Worm (Caenorhabditis elegans) whole organism, L1 larva: ENCODE data around the gene rla-2.
A peak's percentile ranks its signal among the peaks of the same experiment; 100 is the strongest.

Source experiments
- F16B12.6 ChIP-seq: fragments of 150-350 bp; optimal IDR thresholded peaks from 2 replicates; lab custom pipeline; 2014; ENCODE audit warnings: missing biosample characterization, missing genetic modification characterization
- aha-1 ChIP-seq: fragments of 150-350 bp; optimal IDR thresholded peaks from 2 replicates; lab custom pipeline; 2014; ENCODE audit warnings: missing biosample characterization, missing genetic modification characterization
- alr-1 ChIP-seq: fragments of 200-800 bp; sonication (Bioruptor generic); optimal IDR thresholded peaks from 2 replicates; lab custom pipeline; 2018; ENCODE audit warnings: borderline replicate concordance, mild to moderate bottlenecking, missing genetic modification characterization, missing compliant biosample characterization
- ama-1 ChIP-seq: fragments of 150-350 bp; optimal IDR thresholded peaks from 2 replicates; lab custom pipeline; 2014
- blmp-1 ChIP-seq: fragments of 150-350 bp; optimal IDR thresholded peaks from 2 replicates; lab custom pipeline; 2014; ENCODE audit warnings: missing biosample characterization, missing genetic modification characterization
- ceh-63 ChIP-seq: fragments of 200-800 bp; sonication (Bioruptor generic); optimal IDR thresholded peaks from 2 replicates; lab custom pipeline; 2018; ENCODE audit warnings: mild to moderate bottlenecking, missing genetic modification characterization, missing compliant biosample characterization
- ceh-88 ChIP-seq: fragments of 200-800 bp; sonication (Bioruptor generic); IDR thresholded peaks from 2 replicates; pipeline ENCODE4 v1.3.6; 2022; ENCODE audit warnings: missing genetic modification characterization, missing compliant biosample characterization
- ceh-90 ChIP-seq: sonication (generic microtip); optimal IDR thresholded peaks from 2 replicates; lab custom pipeline; 2016; ENCODE audit warnings: missing genetic modification characterization, missing compliant biosample characterization
- dsc-1 ChIP-seq: sonication (generic microtip); optimal IDR thresholded peaks from 2 replicates; lab custom pipeline; 2016; ENCODE audit warnings: mild to moderate bottlenecking, missing genetic modification characterization, missing compliant biosample characterization
- efl-1 ChIP-seq, 4 experiments: fragments of 150-350 bp; optimal IDR thresholded peaks in 3 of 4; peaks in 1 of 4; 1 replicate in 1 of 4; 2 replicates in 3 of 4; lab custom pipeline; 2014; ENCODE audit warnings: missing biosample characterization in 2 of 4, missing genetic modification characterization in 2 of 4, missing genetic modification reagents in 2 of 4
- efl-3 ChIP-seq: fragments of 200-800 bp; sonication (Bioruptor generic); optimal IDR thresholded peaks from 2 replicates; lab custom pipeline; 2018; ENCODE audit warnings: mild to moderate bottlenecking, missing genetic modification characterization, missing compliant biosample characterization
- egl-13 ChIP-seq: sonication (generic microtip); optimal IDR thresholded peaks from 2 replicates; lab custom pipeline; 2016; ENCODE audit warnings: missing genotype, missing genetic modification reagents, missing genetic modification characterization, missing compliant biosample characterization
- elt-2 ChIP-seq: sonication (generic microtip); optimal IDR thresholded peaks from 2 replicates; lab custom pipeline; 2016; ENCODE audit warnings: missing genetic modification characterization, mild to moderate bottlenecking, inconsistent platforms, missing compliant biosample characterization, missing genetic modification reagents
- elt-3 ChIP-seq, 6 experiments: fragments of 150-350 bp in 1 of 6; sonication (generic microtip); optimal IDR thresholded peaks; 2 replicates each; lab custom pipeline; 2017 to 2018; ENCODE audit warnings: missing biosample characterization in 6 of 6, missing genetic modification characterization in 6 of 6, inconsistent platforms in 1 of 6
- ets-5 ChIP-seq: fragments of 200-800 bp; sonication (Bioruptor generic); IDR thresholded peaks from 2 replicates; pipeline ENCODE4 v1.3.6; 2022; ENCODE audit warnings: missing genetic modification characterization, missing compliant biosample characterization
- fkh-8 ChIP-seq: sonication (generic microtip); optimal IDR thresholded peaks from 2 replicates; lab custom pipeline; 2016; ENCODE audit warnings: mild to moderate bottlenecking, missing genetic modification characterization, missing compliant biosample characterization
- fos-1 ChIP-seq: fragments of 150-350 bp; optimal IDR thresholded peaks from 2 replicates; lab custom pipeline; 2014; ENCODE audit warnings: missing biosample characterization, missing genetic modification characterization
- grh-1 ChIP-seq: fragments of 200-800 bp; sonication (Bioruptor generic); IDR thresholded peaks from 2 replicates; pipeline ENCODE4 v1.3.6; 2022; ENCODE audit warnings: missing genetic modification reagents, missing genetic modification characterization, missing compliant biosample characterization
- hlh-17 ChIP-seq: fragments of 200-800 bp; sonication (Bioruptor generic); optimal IDR thresholded peaks from 2 replicates; lab custom pipeline; 2018; ENCODE audit warnings: missing genetic modification characterization, mild to moderate bottlenecking, missing compliant biosample characterization, moderate library complexity, borderline replicate concordance
- hlh-4 ChIP-seq: sonication (generic microtip); optimal IDR thresholded peaks from 2 replicates; lab custom pipeline; 2016; ENCODE audit warnings: mild to moderate bottlenecking, missing genetic modification characterization, missing compliant biosample characterization
- irx-1 ChIP-seq: sonication (generic microtip); optimal IDR thresholded peaks from 2 replicates; lab custom pipeline; 2016; ENCODE audit warnings: missing genetic modification characterization, missing compliant biosample characterization
- isw-1 ChIP-seq: fragments of 200-800 bp; sonication (Bioruptor generic); IDR thresholded peaks from 2 replicates; pipeline ENCODE4 v1.3.6; 2022; ENCODE audit warnings: missing genetic modification characterization, missing compliant biosample characterization
- jun-1 ChIP-seq: fragments of 150-350 bp; optimal IDR thresholded peaks from 2 replicates; lab custom pipeline; 2014; ENCODE audit warnings: missing biosample characterization, missing genetic modification reagents, missing genetic modification characterization
- lin-35 ChIP-seq, 2 experiments: fragments of 150-350 bp; optimal IDR thresholded peaks; 2 replicates each; lab custom pipeline; 2014; ENCODE audit warnings: missing biosample characterization in 2 of 2, missing genetic modification characterization in 2 of 2, missing genetic modification reagents in 2 of 2
- lin-39 ChIP-seq: fragments of 150-350 bp; optimal IDR thresholded peaks from 2 replicates; lab custom pipeline; 2014; ENCODE audit warnings: missing biosample characterization, missing genetic modification reagents, missing genetic modification characterization
- lir-3 ChIP-seq: sonication (generic microtip); optimal IDR thresholded peaks from 2 replicates; lab custom pipeline; 2016; ENCODE audit warnings: mild to moderate bottlenecking, missing genetic modification characterization, moderate library complexity, missing compliant biosample characterization; ENCODE audit not compliant: poor library complexity
- mab-9 ChIP-seq: fragments of 200-800 bp; sonication (Bioruptor generic); IDR thresholded peaks from 2 replicates; pipeline ENCODE4 v1.3.6; 2022; ENCODE audit warnings: missing genetic modification reagents, missing genetic modification characterization, missing compliant biosample characterization
- mdl-1 ChIP-seq, 2 experiments: fragments of 150-350 bp; optimal IDR thresholded peaks; 2 replicates each; lab custom pipeline; 2014 to 2017; ENCODE audit warnings: missing biosample characterization in 2 of 2, missing genetic modification characterization in 2 of 2, inconsistent platforms in 1 of 2
- nhr-12 ChIP-seq: sonication (generic microtip); optimal IDR thresholded peaks from 2 replicates; lab custom pipeline; 2017; ENCODE audit warnings: missing biosample characterization, missing genetic modification characterization
- nhr-20 ChIP-seq: sonication (generic microtip); optimal IDR thresholded peaks from 2 replicates; lab custom pipeline; 2016; ENCODE audit warnings: mild to moderate bottlenecking, missing genetic modification characterization, missing compliant biosample characterization
- nhr-237 ChIP-seq: fragments of 150-350 bp; optimal IDR thresholded peaks from 2 replicates; lab custom pipeline; 2014; ENCODE audit warnings: missing biosample characterization, missing genetic modification characterization
- nhr-28 ChIP-seq: fragments of 150-350 bp; optimal IDR thresholded peaks from 2 replicates; lab custom pipeline; 2014; ENCODE audit warnings: missing biosample characterization, missing genetic modification characterization
- nhr-71 ChIP-seq: sonication (generic microtip); optimal IDR thresholded peaks from 2 replicates; lab custom pipeline; 2016; ENCODE audit warnings: mild to moderate bottlenecking, missing genetic modification characterization, moderate library complexity, missing compliant biosample characterization
- nhr-76 ChIP-seq: sonication (generic microtip); optimal IDR thresholded peaks from 2 replicates; lab custom pipeline; 2017; ENCODE audit warnings: missing biosample characterization, missing genetic modification characterization
- nhr-77 ChIP-seq: fragments of 150-350 bp; optimal IDR thresholded peaks from 2 replicates; lab custom pipeline; 2014; ENCODE audit warnings: missing biosample characterization, missing genetic modification characterization
- nhr-85 ChIP-seq: sonication (generic microtip); peaks from one replicate; lab custom pipeline; 2016; ENCODE audit warnings: missing genetic modification characterization, inconsistent platforms, missing compliant biosample characterization
- nhr-90 ChIP-seq: sonication (generic microtip); optimal IDR thresholded peaks from 2 replicates; lab custom pipeline; 2016; ENCODE audit warnings: mild to moderate bottlenecking, missing genetic modification characterization, missing compliant biosample characterization; ENCODE audit not compliant: poor library complexity
- pag-3 ChIP-seq: sonication (generic microtip); optimal IDR thresholded peaks from 2 replicates; lab custom pipeline; 2017; ENCODE audit warnings: missing genetic modification characterization, mild to moderate bottlenecking, missing compliant biosample characterization, antibody characterized with exemption, borderline replicate concordance; ENCODE audit not compliant: insufficient read depth
- skn-1 ChIP-seq: fragments of 150-350 bp; optimal IDR thresholded peaks from 2 replicates; lab custom pipeline; 2014; ENCODE audit warnings: missing biosample characterization, missing genetic modification characterization
- snpc-4 ChIP-seq: fragments of 150-350 bp; optimal IDR thresholded peaks from 2 replicates; lab custom pipeline; 2014; ENCODE audit warnings: missing biosample characterization, missing genetic modification characterization
- snu-23 ChIP-seq: sonication (generic microtip); optimal IDR thresholded peaks from 2 replicates; lab custom pipeline; 2016; ENCODE audit warnings: missing genetic modification characterization, missing compliant biosample characterization
- swsn-7 ChIP-seq: sonication (generic microtip); optimal IDR thresholded peaks from 2 replicates; lab custom pipeline; 2016; ENCODE audit warnings: missing genetic modification characterization, missing compliant biosample characterization
- unc-86 ChIP-seq: sonication (generic microtip); optimal IDR thresholded peaks from 2 replicates; lab custom pipeline; 2016; ENCODE audit warnings: missing genetic modification characterization, missing compliant biosample characterization
- xbp-1 ChIP-seq: sonication (generic microtip); optimal IDR thresholded peaks from 2 replicates; lab custom pipeline; 2016; ENCODE audit warnings: missing genetic modification characterization, missing compliant biosample characterization
- zag-1 ChIP-seq: fragments of 150-350 bp; optimal IDR thresholded peaks from 2 replicates; lab custom pipeline; 2014; ENCODE audit warnings: missing biosample characterization, missing genetic modification characterization
- zip-4 ChIP-seq: fragments of 200-800 bp; sonication (Bioruptor generic); optimal IDR thresholded peaks from 2 replicates; lab custom pipeline; 2018; ENCODE audit warnings: mild to moderate bottlenecking, missing genetic modification characterization, moderate library complexity, missing compliant biosample characterization
- ztf-4 ChIP-seq: fragments of 150-350 bp; optimal IDR thresholded peaks from 2 replicates; lab custom pipeline; 2014; ENCODE audit warnings: missing biosample characterization, missing genetic modification characterization

Gene rla-2

DNA sequence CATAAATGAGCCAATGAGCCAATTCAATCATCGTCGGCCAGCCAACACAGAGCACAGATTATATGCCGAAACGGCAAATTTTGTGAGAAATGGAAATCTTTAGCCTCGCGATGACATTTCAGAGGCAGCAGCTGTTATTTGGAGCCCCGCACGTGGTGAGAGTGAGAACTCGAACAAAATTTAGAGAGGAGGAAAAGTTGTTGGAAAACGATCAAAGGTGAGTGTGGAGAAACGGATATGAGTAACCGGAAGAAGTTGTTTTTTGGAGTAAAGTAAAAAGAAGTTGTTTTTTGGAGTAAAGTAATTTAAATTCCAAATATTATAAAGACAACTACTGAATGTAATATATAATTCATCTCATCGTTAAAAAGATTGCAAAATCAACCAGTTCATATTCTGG, 28.6 kb upstream of the rla-2 start, which contains the start of gene Y62E10A.13:
Gene Y62E10A.13 (minus strand): TSS at position 326 of the 400 bp plus-strand sequence.
- TF ChIP-seq blmp-1 (tag; lab: Kevin White, UChicago) (no peak), mdl-1 (tag; optimal IDR thresholded peaks at IDR 0.05; lab: Kevin White, UChicago) (peak in 1 of 2 experiments; percentile 17)

DNA sequence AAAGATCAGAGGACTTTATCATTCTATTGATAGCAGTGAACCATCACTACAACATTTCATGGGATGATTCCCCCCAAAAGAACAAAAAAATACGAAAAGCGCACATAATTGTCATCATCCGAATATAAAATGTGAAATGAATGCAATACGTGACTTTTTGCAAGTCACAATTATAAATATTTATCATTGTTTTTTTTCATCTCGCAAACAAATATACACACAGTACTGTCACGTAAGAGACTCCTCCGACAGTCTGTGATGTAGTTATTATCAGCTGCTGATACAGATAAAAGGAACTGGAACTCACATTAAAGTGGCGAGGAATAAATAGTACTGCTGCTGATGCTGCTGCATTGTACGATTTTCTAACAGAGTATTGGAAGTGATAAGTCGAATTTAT, 26.3 kb upstream of the rla-2 start:
- TF ChIP-seq lin-35 (GFP tag; optimal IDR thresholded peaks at IDR 0.05; lab: Kevin White, UChicago) (peak in 1 of 2 experiments; percentile 5), efl-1 (optimal IDR thresholded peaks at IDR 0.05; lab: Kevin White, UChicago) (no peak), efl-1 (GFP tag; optimal IDR thresholded peaks at IDR 0.05 in 1 of 2; lab: Kevin White, UChicago) (peak in 1 of 2 experiments; percentile 54), nhr-20 (tag; lab: Kevin White, UChicago) (peak; percentile 18), efl-3 (no peak), nhr-77 (tag; lab: Kevin White, UChicago) (no peak), isw-1 (no peak), irx-1 (tag; lab: Kevin White, UChicago) (no peak), nhr-90 (tag; lab: Kevin White, UChicago) (peak; percentile 32), ets-5 (GFP tag; lab: Robert Waterston, UW) (no peak), nhr-71 (peak; percentile 27), elt-2 (tag; lab: Kevin White, UChicago) (peak; percentile 80), ama-1 (lab: Kevin White, UChicago) (no peak)

DNA sequence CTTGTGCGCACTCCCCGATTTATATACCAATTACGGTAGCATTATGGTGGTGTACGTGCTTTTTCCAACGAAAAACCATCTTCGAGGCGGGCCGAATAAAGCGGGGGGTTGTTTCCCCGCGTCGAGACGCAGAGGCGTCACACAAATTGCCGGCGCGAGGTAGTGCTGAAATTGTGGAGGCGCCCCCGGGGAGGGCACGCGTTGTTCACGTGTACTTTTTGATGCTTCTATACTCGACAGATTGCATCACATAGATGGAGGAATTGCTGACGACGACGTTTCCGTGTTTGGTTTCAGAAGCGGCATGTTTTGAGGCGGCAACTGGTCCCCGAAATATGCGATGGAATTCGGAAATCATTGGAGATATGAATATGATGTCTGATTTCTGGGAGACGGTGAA, 25.2 kb upstream of the rla-2 start:
- no peak for TF ChIP-seq ceh-63
- TF ChIP-seq hlh-17, result no peak
- TF ChIP-seq skn-1 (tag; lab: Kevin White, UChicago), result peak; percentile 88
- TF ChIP-seq blmp-1 (tag; lab: Kevin White, UChicago), result peak; percentile 50
- peak; percentile 64 for TF ChIP-seq nhr-237 (tag; lab: Kevin White, UChicago)
- peak; percentile 70 for TF ChIP-seq nhr-77 (tag; lab: Kevin White, UChicago)
- TF ChIP-seq mab-9 (GFP tag; lab: Robert Waterston, UW), result peak; percentile 71
- TF ChIP-seq alr-1 (tag; lab: Kevin White, UChicago), result no peak
- TF ChIP-seq efl-1 (optimal IDR thresholded peaks at IDR 0.05; lab: Kevin White, UChicago), result peak; percentile 66 to 81
- TF ChIP-seq efl-1 (GFP tag; optimal IDR thresholded peaks at IDR 0.05 in 1 of 2; lab: Kevin White, UChicago), result peak; percentile 40 to 96
- peak; percentile 79 for TF ChIP-seq egl-13 (tag; lab: Kevin White, UChicago)
- TF ChIP-seq lir-3 (tag; lab: Kevin White, UChicago), result peak; percentile 62
- peak in 3 of 6 experiments; percentile 36 to 81 (median 74) for TF ChIP-seq elt-3 (tag; optimal IDR thresholded peaks at IDR 0.05; lab: Kevin White, UChicago)
- peak; percentile 24 for TF ChIP-seq snpc-4 (tag; lab: Kevin White, UChicago)
- peak; percentile 85 for TF ChIP-seq ztf-4
- no peak for TF ChIP-seq hlh-4 (tag; lab: Kevin White, UChicago)
- TF ChIP-seq unc-86 (tag; lab: Kevin White, UChicago), result peak; percentile 63
- no peak for TF ChIP-seq nhr-28 (tag; lab: Kevin White, UChicago)
- no peak for TF ChIP-seq nhr-76 (tag; lab: Kevin White, UChicago)
- TF ChIP-seq swsn-7 (tag; lab: Kevin White, UChicago), result peak; percentile 89
- TF ChIP-seq nhr-12 (tag; lab: Kevin White, UChicago), result no peak
- TF ChIP-seq zag-1 (tag; lab: Kevin White, UChicago), result no peak
- TF ChIP-seq fos-1 (tag; lab: Kevin White, UChicago), result peak; percentile 26
- TF ChIP-seq xbp-1 (tag; lab: Kevin White, UChicago), result peak; percentile 79
- TF ChIP-seq pag-3 (tag; lab: Kevin White, UChicago), result no peak
- peak; percentile 96 for TF ChIP-seq nhr-85 (tag; lab: Kevin White, UChicago)
- peak; percentile 76 for TF ChIP-seq grh-1 (GFP tag; lab: Robert Waterston, UW)
- peak; percentile 63 for TF ChIP-seq isw-1
- TF ChIP-seq fkh-8 (tag; lab: Kevin White, UChicago), result peak; percentile 96
- peak; percentile 95 for TF ChIP-seq nhr-20 (tag; lab: Kevin White, UChicago)
- no peak for TF ChIP-seq ceh-90 (tag; lab: Kevin White, UChicago)
- TF ChIP-seq dsc-1, result peak; percentile 43
- peak; percentile 77 for TF ChIP-seq jun-1 (tag; lab: Kevin White, UChicago)
- TF ChIP-seq ama-1 (lab: Kevin White, UChicago), result no peak
- no peak; the same call in 1 of the 2 replicates for TF ChIP-seq ceh-88 (GFP tag; lab: Robert Waterston, UW)
- peak; percentile 93 for TF ChIP-seq aha-1 (tag; lab: Kevin White, UChicago)
- no peak for TF ChIP-seq lin-39 (tag; lab: Kevin White, UChicago)
- TF ChIP-seq zip-4 (GFP tag; lab: Kevin White, UChicago), result peak; percentile 4
- peak; percentile 38 for TF ChIP-seq F16B12.6
- peak; percentile 97 for TF ChIP-seq nhr-71
- peak; percentile 96 for TF ChIP-seq snu-23 (GFP tag; lab: Kevin White, UChicago)
